Worm (Caenorhabditis elegans) whole organism, L4 larva: Measurements from ENCODE around the gene sars-2.

Experiments
- F26F4.8 ChIP-seq: fragments of 200-800 bp; sonication (Bioruptor generic); conservative IDR thresholded peaks from 2 replicates; pipeline ENCODE4 v1.3.6; 2022; ENCODE audit warnings: missing genetic modification characterization, missing compliant biosample characterization
- F37D6.2 ChIP-seq: sonication (generic microtip); optimal IDR thresholded peaks from 2 replicates; lab custom pipeline; 2016; ENCODE audit warnings: mild to moderate bottlenecking, missing genetic modification characterization, missing compliant biosample characterization
- Y48G9A.11 ChIP-seq: fragments of 200-800 bp; sonication (Bioruptor generic); IDR thresholded peaks from 2 replicates; pipeline ENCODE4 v1.3.6; 2022; ENCODE audit warnings: missing genetic modification reagents, missing genetic modification characterization, missing compliant biosample characterization
- Y5F2A.4 ChIP-seq: fragments of 200-800 bp; sonication (Bioruptor generic); optimal IDR thresholded peaks from 2 replicates; lab custom pipeline; 2018; ENCODE audit warnings: mild to moderate bottlenecking, missing genetic modification characterization, missing compliant biosample characterization
- ZK546.5 ChIP-seq, 2 experiments: sonication (generic microtip); optimal IDR thresholded peaks; 2 replicates each; lab custom pipeline; 2017; ENCODE audit warnings: missing biosample characterization in 2 of 2, missing genetic modification characterization in 2 of 2
- aha-1 ChIP-seq: fragments of 150-350 bp; peaks from one replicate; lab custom pipeline; 2014; ENCODE audit warnings: missing biosample characterization, missing genetic modification characterization
- aly-2 ChIP-seq: sonication (generic microtip); optimal IDR thresholded peaks from 2 replicates; lab custom pipeline; 2018; ENCODE audit warnings: missing biosample characterization, missing genetic modification characterization
- ceh-20 ChIP-seq: fragments of 200-800 bp; sonication (Bioruptor generic); IDR thresholded peaks from 2 replicates; pipeline ENCODE4 v1.3.6; 2022; ENCODE audit warnings: missing genetic modification reagents, missing genetic modification characterization, missing compliant biosample characterization
- ceh-82 ChIP-seq: sonication (generic microtip); optimal IDR thresholded peaks from 2 replicates; lab custom pipeline; 2017; ENCODE audit warnings: missing biosample characterization, missing genetic modification characterization
- daf-12 ChIP-seq: fragments of 150-350 bp; optimal IDR thresholded peaks from 2 replicates; lab custom pipeline; 2014; ENCODE audit warnings: missing biosample characterization, missing genetic modification reagents, missing genetic modification characterization
- daf-16 ChIP-seq, 3 experiments: sonication (generic microtip); optimal IDR thresholded peaks; 2 replicates each; lab custom pipeline; 2016 to 2017; ENCODE audit warnings: missing genetic modification characterization in 3 of 3, missing genetic modification reagents in 3 of 3, mild to moderate bottlenecking in 2 of 3, missing compliant biosample characterization in 2 of 3, missing biosample characterization in 1 of 3, moderate library complexity in 1 of 3
- daf-19 ChIP-seq: fragments of 200-800 bp; sonication (Bioruptor generic); conservative IDR thresholded peaks from 2 replicates; pipeline ENCODE4 v1.3.6; 2022; ENCODE audit warnings: missing genetic modification characterization, missing compliant biosample characterization
- daf-8 ChIP-seq: fragments of 200-800 bp; sonication (Bioruptor generic); IDR thresholded peaks from 2 replicates; pipeline ENCODE4 v1.3.6; 2022; ENCODE audit warnings: missing genetic modification characterization, missing compliant biosample characterization
- duxl-1 ChIP-seq: sonication (generic microtip); optimal IDR thresholded peaks from 2 replicates; lab custom pipeline; 2016; ENCODE audit warnings: mild to moderate bottlenecking, missing genetic modification characterization, moderate library complexity, missing compliant biosample characterization; ENCODE audit not compliant: poor library complexity
- dve-1 ChIP-seq: sonication (generic microtip); optimal IDR thresholded peaks from 2 replicates; lab custom pipeline; 2017; ENCODE audit warnings: antibody characterized with exemption, mild to moderate bottlenecking, missing genetic modification characterization, missing compliant biosample characterization; ENCODE audit not compliant: insufficient read depth
- egl-43 ChIP-seq: fragments of 200-800 bp; sonication (Bioruptor generic); IDR thresholded peaks from 2 replicates; pipeline ENCODE4 v1.3.6; 2022; ENCODE audit warnings: missing genetic modification reagents, missing genetic modification characterization, missing compliant biosample characterization
- fos-1 ChIP-seq: fragments of 150-350 bp; optimal IDR thresholded peaks from 2 replicates; lab custom pipeline; 2014; ENCODE audit warnings: missing biosample characterization, missing genetic modification characterization
- gei-8 ChIP-seq: fragments of 200-800 bp; sonication (Bioruptor generic); optimal IDR thresholded peaks from 2 replicates; lab custom pipeline; 2018; ENCODE audit warnings: mild to moderate bottlenecking, missing genetic modification characterization, missing compliant biosample characterization
- hmg-1.1 ChIP-seq: fragments of 200-800 bp; sonication (Bioruptor generic); IDR thresholded peaks from 2 replicates; pipeline ENCODE4 v1.3.6; 2022; ENCODE audit warnings: missing genetic modification reagents, missing genetic modification characterization, missing compliant biosample characterization
- lim-7 ChIP-seq: fragments of 200-800 bp; sonication (Bioruptor generic); IDR thresholded peaks from 2 replicates; pipeline ENCODE4 v1.3.6; 2022; ENCODE audit warnings: missing genetic modification characterization, missing compliant biosample characterization
- lin-1 ChIP-seq: fragments of 200-800 bp; sonication (Bioruptor generic); IDR thresholded peaks from 2 replicates; pipeline ENCODE4 v1.3.6; 2022; ENCODE audit warnings: missing genetic modification reagents, missing genetic modification characterization, missing compliant biosample characterization
- lin-38 ChIP-seq: fragments of 200-800 bp; sonication (Bioruptor generic); IDR thresholded peaks from 2 replicates; pipeline ENCODE4 v1.3.6; 2022; ENCODE audit warnings: missing genetic modification reagents, missing genetic modification characterization, missing compliant biosample characterization
- lin-39 ChIP-seq: fragments of 150-350 bp; optimal IDR thresholded peaks from 2 replicates; lab custom pipeline; 2014; ENCODE audit warnings: missing biosample characterization, missing genetic modification reagents, missing genetic modification characterization
- lir-3 ChIP-seq: sonication (generic microtip); optimal IDR thresholded peaks from 2 replicates; lab custom pipeline; 2016; ENCODE audit warnings: mild to moderate bottlenecking, missing genetic modification characterization, missing compliant biosample characterization
- lsy-2 ChIP-seq, 2 experiments: fragments of 150-350 bp in 1 of 2; sonication (generic microtip) in 1 of 2; optimal IDR thresholded peaks; 2 replicates each; lab custom pipeline; 2014 to 2017; ENCODE audit warnings: missing biosample characterization in 2 of 2, missing genetic modification characterization in 2 of 2
- mdl-1 ChIP-seq, 2 experiments: fragments of 150-350 bp in 1 of 2; sonication (generic microtip) in 1 of 2; optimal IDR thresholded peaks; 2 replicates each; lab custom pipeline; 2014 to 2017; ENCODE audit warnings: missing biosample characterization in 2 of 2, missing genetic modification characterization in 2 of 2
- mep-1 ChIP-seq: fragments of 150-350 bp; sonication (generic microtip); optimal IDR thresholded peaks from 3 replicates; lab custom pipeline; 2014; ENCODE audit warnings: missing biosample characterization, missing genetic modification characterization
- mxl-2 ChIP-seq: fragments of 200-800 bp; sonication (Bioruptor generic); conservative IDR thresholded peaks from 2 replicates; pipeline ENCODE4 v1.3.6; 2022; ENCODE audit warnings: missing genetic modification reagents, missing genetic modification characterization, missing compliant biosample characterization
- nhr-102 ChIP-seq: sonication (generic microtip); optimal IDR thresholded peaks from 2 replicates; lab custom pipeline; 2016; ENCODE audit warnings: mild to moderate bottlenecking, missing genetic modification characterization, moderate library complexity, missing compliant biosample characterization
- nhr-41 ChIP-seq: fragments of 200-800 bp; sonication (Bioruptor generic); IDR thresholded peaks from 2 replicates; pipeline ENCODE4 v1.3.6; 2022; ENCODE audit warnings: missing genetic modification reagents, missing genetic modification characterization, missing compliant biosample characterization
- nhr-48 ChIP-seq: sonication (generic microtip); optimal IDR thresholded peaks from 2 replicates; lab custom pipeline; 2016; ENCODE audit warnings: mild to moderate bottlenecking, missing genetic modification characterization, missing compliant biosample characterization
- nhr-6 ChIP-seq: fragments of 150-350 bp; optimal IDR thresholded peaks from 2 replicates; lab custom pipeline; 2014; ENCODE audit warnings: missing biosample characterization, missing genetic modification characterization
- nhr-76 ChIP-seq: fragments of 150-350 bp; optimal IDR thresholded peaks from 2 replicates; lab custom pipeline; 2014; ENCODE audit warnings: missing biosample characterization, missing genetic modification characterization
- nhr-77 ChIP-seq: fragments of 150-350 bp; optimal IDR thresholded peaks from 2 replicates; lab custom pipeline; 2014; ENCODE audit warnings: missing biosample characterization, missing genetic modification characterization
- pha-4 ChIP-seq, 2 experiments: fragments of 150-350 bp in 1 of 2; fragments of 200-800 bp in 1 of 2; sonication (Bioruptor generic) in 1 of 2; IDR thresholded peaks in 1 of 2; optimal IDR thresholded peaks in 1 of 2; 2 replicates each; pipeline versions ENCODE4 v1.3.6 to Lab custom; 2014 to 2022; ENCODE audit warnings: missing genetic modification characterization in 2 of 2, missing genetic modification reagents in 2 of 2, missing biosample characterization in 1 of 2, missing compliant biosample characterization in 1 of 2
- pqm-1 ChIP-seq: sonication (generic microtip); optimal IDR thresholded peaks from 2 replicates; lab custom pipeline; 2017; ENCODE audit warnings: missing biosample characterization, missing genetic modification characterization
- saeg-2 ChIP-seq: fragments of 200-800 bp; sonication (Bioruptor generic); IDR thresholded peaks from 2 replicates; pipeline ENCODE4 v1.3.6; 2022; ENCODE audit warnings: missing genetic modification reagents, missing genetic modification characterization, missing compliant biosample characterization
- skn-1 ChIP-seq: fragments of 150-350 bp; optimal IDR thresholded peaks from 2 replicates; lab custom pipeline; 2014; ENCODE audit warnings: missing biosample characterization, missing genetic modification characterization
- snpc-4 ChIP-seq: fragments of 150-350 bp; optimal IDR thresholded peaks from 2 replicates; lab custom pipeline; 2014; ENCODE audit warnings: missing biosample characterization, missing genetic modification characterization
- spr-1 ChIP-seq: sonication (generic microtip); optimal IDR thresholded peaks from 2 replicates; lab custom pipeline; 2016; ENCODE audit warnings: mild to moderate bottlenecking, missing genetic modification characterization, missing compliant biosample characterization
- unc-39 ChIP-seq: sonication (generic microtip); optimal IDR thresholded peaks from 2 replicates; lab custom pipeline; 2017; ENCODE audit warnings: missing biosample characterization, missing genetic modification characterization
- zag-1 ChIP-seq: fragments of 150-350 bp; optimal IDR thresholded peaks from 2 replicates; lab custom pipeline; 2014; ENCODE audit warnings: missing biosample characterization, missing genetic modification characterization
- zfp-2 ChIP-seq: sonication (generic microtip); optimal IDR thresholded peaks from 2 replicates; lab custom pipeline; 2016; ENCODE audit warnings: mild to moderate bottlenecking, missing genetic modification characterization, missing compliant biosample characterization
- zip-2 ChIP-seq: fragments of 150-350 bp; optimal IDR thresholded peaks from 2 replicates; lab custom pipeline; 2014; ENCODE audit warnings: missing biosample characterization, missing genetic modification characterization

The sars-2 gene

DNA sequence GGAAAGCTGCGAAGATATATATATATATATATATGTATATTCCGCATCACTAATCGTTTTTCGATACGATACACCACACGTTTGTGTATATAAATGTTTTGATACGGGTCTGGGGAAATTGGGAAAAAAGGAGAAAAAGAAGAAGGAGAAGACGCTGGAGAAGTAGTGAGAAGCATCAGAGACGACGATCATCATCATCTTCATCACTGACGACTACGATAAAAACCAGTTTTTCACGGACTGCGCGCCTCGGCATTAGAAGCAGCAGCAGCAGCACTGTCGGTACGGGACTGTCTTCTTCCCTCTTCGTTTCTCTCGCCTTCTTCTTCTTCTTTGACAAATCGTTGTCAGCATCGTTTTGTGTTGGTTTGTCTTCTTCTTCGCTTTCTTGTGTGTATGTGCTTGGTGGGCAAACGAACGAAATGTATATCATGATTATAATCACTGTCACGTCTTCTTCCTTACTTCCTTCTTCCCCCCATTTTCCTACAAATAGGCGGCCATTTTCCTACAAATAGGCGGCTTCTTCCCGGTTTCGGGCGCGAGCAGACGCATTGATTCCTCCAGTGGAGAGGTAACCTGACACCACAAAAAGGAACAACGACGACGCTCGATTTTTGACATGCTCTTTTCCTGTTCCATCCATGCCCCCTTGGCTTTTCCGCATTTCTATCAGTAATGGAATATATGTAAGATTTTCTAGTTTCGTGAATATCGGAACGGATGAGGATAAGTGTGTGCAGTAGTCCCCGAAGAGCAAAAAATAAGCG lies 38.8 kb downstream of the sars-2 start (continued):
- no peak for TF ChIP-seq unc-39 (tag; lab: Kevin White, UChicago)

DNA sequence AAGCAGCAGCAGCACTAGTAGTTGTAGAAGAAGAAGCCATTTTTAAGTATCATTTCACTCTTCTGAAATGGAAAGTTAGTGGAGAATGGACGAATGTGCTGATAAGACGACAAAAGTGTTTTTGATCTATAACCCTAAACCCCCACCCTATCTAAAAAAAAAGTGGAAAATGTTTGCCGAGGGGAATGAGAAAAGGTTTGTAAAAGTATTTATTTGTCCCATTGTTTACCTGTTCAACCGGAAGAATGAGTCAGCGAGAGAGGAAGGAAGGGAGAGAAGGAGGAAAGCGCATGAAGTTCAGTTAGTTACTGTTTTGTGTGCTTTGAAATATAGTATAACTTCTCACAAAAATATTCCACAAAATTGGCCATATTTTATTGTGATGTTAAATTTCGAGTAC lies 39.7 kb downstream of the sars-2 start:
- peak; percentile 29 for TF ChIP-seq dve-1
- TF ChIP-seq spr-1, result no peak
- peak in 1 of 2 experiments; percentile 16 for TF ChIP-seq lsy-2 (tag; optimal IDR thresholded peaks at IDR 0.05; lab: Kevin White, UChicago)
- TF ChIP-seq ceh-20 (GFP tag; lab: Robert Waterston, UW), result no peak
- no peak for TF ChIP-seq pha-4 (GFP tag; IDR thresholded peaks at IDR 0.05; lab: Robert Waterston, UW)
- TF ChIP-seq pha-4 (tag; optimal IDR thresholded peaks at IDR 0.05; lab: Kevin White, UChicago), result peak; percentile 47
- no peak for TF ChIP-seq daf-16 (GFP tag; optimal IDR thresholded peaks at IDR 0.05; lab: Kevin White, UChicago)
- TF ChIP-seq daf-16 (tag; optimal IDR thresholded peaks at IDR 0.05; lab: Kevin White, UChicago), result peak; percentile 76
- no peak for TF ChIP-seq snpc-4 (tag; lab: Kevin White, UChicago)
- TF ChIP-seq pqm-1 (tag; lab: Kevin White, UChicago), result peak; percentile 18
- peak; percentile 9 for TF ChIP-seq mep-1 (tag; lab: Kevin White, UChicago)

DNA sequence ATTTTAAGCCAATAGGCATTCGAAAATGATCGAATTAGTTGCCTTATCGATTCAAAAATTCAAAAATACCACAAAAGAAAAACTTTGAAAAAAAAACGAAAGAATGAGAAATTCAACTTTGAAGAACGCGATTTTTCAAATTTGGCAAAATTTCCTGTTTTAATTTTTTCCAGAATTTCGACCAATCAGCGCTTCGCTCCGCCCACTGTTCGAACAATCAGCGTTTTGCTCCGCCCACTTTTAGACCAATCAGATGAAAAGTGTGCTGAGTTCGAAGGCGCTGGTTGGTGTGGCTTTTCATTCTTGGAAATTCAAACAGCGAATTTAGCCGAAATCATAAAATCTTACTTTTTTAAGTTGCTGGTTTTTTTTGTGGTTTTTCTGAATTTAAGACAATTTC lies 40.1 kb downstream of the sars-2 start:
- TF ChIP-seq nhr-102 (tag; lab: Kevin White, UChicago) (no peak), aha-1 (tag; lab: Kevin White, UChicago) (peak; percentile 24)

DNA sequence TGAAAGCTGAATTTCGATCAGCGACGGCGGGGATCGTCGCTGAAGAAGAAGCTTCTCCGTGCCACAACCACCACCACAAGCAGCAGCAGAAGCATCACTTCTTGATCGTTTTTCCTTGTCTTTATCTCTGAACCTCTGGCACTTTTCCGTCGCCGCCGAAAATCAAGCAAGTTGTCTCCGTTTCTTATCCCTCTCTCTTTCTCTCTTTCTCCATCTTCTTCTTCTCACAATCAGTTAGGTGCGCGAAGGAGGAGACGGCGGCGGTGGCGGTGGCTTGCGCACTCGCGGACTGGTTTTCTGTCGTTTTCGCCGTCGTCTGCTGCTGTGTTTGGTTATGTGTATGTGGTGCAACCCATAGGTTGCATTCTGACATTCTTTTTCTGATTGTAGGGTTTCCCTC lies 41.0 kb downstream of the sars-2 start:
- TF ChIP-seq skn-1 (tag; lab: Kevin White, UChicago) (no peak), lin-39 (no peak), zag-1 (tag; lab: Kevin White, UChicago) (no peak), Y48G9A.11 (GFP tag; lab: Robert Waterston, UW) (no peak), aha-1 (tag; lab: Kevin White, UChicago) (peak; percentile 47), lin-1 (GFP tag; lab: Robert Waterston, UW) (peak; percentile 16; the same call in 1 of the 2 replicates), ceh-82 (tag; lab: Kevin White, UChicago) (no peak), saeg-2 (GFP tag; lab: Robert Waterston, UW) (no peak), duxl-1 (tag; lab: Kevin White, UChicago) (no peak), F37D6.2 (tag; lab: Kevin White, UChicago) (no peak), ZK546.5 (tag; optimal IDR thresholded peaks at IDR 0.05; lab: Kevin White, UChicago) (no peak), nhr-41 (GFP tag; lab: Robert Waterston, UW) (no peak), aly-2 (no peak), mep-1 (tag; lab: Kevin White, UChicago) (peak; percentile 39), fos-1 (tag; lab: Kevin White, UChicago) (no peak), daf-12 (tag; lab: Kevin White, UChicago) (no peak), lim-7 (GFP tag; lab: Robert Waterston, UW) (no peak), zip-2 (tag; lab: Kevin White, UChicago) (no peak), mdl-1 (tag; optimal IDR thresholded peaks at IDR 0.05; lab: Kevin White, UChicago) (peak in 1 of 2 experiments; percentile 52), mxl-2 (GFP tag; lab: Robert Waterston, UW) (no peak), lir-3 (tag; lab: Kevin White, UChicago) (no peak), nhr-77 (tag; lab: Kevin White, UChicago) (no peak), lsy-2 (tag; optimal IDR thresholded peaks at IDR 0.05; lab: Kevin White, UChicago) (no peak), nhr-6 (tag; lab: Kevin White, UChicago) (no peak), daf-8 (no peak), F26F4.8 (no peak), gei-8 (GFP tag; lab: Kevin White, UChicago) (no peak), hmg-1.1 (peak; percentile 46), egl-43 (GFP tag; lab: Robert Waterston, UW) (peak; percentile 37; the same call in 1 of the 2 replicates), nhr-48 (tag; lab: Kevin White, UChicago) (no peak), daf-16 (GFP tag; optimal IDR thresholded peaks at IDR 0.05; lab: Kevin White, UChicago) (no peak), daf-16 (tag; optimal IDR thresholded peaks at IDR 0.05; lab: Kevin White, UChicago) (no peak), zfp-2 (tag; lab: Kevin White, UChicago) (no peak), Y5F2A.4 (GFP tag; lab: Kevin White, UChicago) (no peak), lin-38 (peak; percentile 22; the same call in 1 of the 2 replicates), daf-19 (no peak), unc-39 (tag; lab: Kevin White, UChicago) (no peak), nhr-76 (tag; lab: Kevin White, UChicago) (no peak)
